Worm (Caenorhabditis elegans) whole organism, mixed stage, embryonic: ENCODE data around the gene T14B4.20.

Experiments
- ceh-43 ChIP-seq: fragments of 200-800 bp; sonication (Bioruptor generic); optimal IDR thresholded peaks from 2 replicates; lab custom pipeline; 2018; ENCODE audit warnings: mild to moderate bottlenecking, missing genetic modification characterization, moderate library complexity, missing compliant biosample characterization
- cnd-1 ChIP-seq: fragments of 200-800 bp; sonication (Bioruptor generic); optimal IDR thresholded peaks from 2 replicates; lab custom pipeline; 2018; ENCODE audit warnings: mild to moderate bottlenecking, missing genetic modification characterization, missing compliant biosample characterization
- lin-13 ChIP-seq: fragments of 150-350 bp; optimal IDR thresholded peaks from 2 replicates; lab custom pipeline; 2014; ENCODE audit warnings: missing biosample characterization, missing genetic modification characterization
- mab-5 ChIP-seq: fragments of 150-350 bp; optimal IDR thresholded peaks from 2 replicates; lab custom pipeline; 2014; ENCODE audit warnings: missing biosample characterization, missing genetic modification characterization
- nhr-12 ChIP-seq: fragments of 150-350 bp; optimal IDR thresholded peaks from 2 replicates; lab custom pipeline; 2014; ENCODE audit warnings: missing biosample characterization, missing genetic modification characterization
- nhr-237 ChIP-seq: fragments of 150-350 bp; optimal IDR thresholded peaks from 2 replicates; lab custom pipeline; 2014; ENCODE audit warnings: missing biosample characterization, missing genetic modification characterization
- nhr-28 ChIP-seq: fragments of 150-350 bp; optimal IDR thresholded peaks from 2 replicates; lab custom pipeline; 2014; ENCODE audit warnings: missing biosample characterization, missing genetic modification characterization
- nhr-76 ChIP-seq: sonication (generic microtip); optimal IDR thresholded peaks from 2 replicates; lab custom pipeline; 2017; ENCODE audit warnings: missing biosample characterization, missing genetic modification characterization
- snpc-4 ChIP-seq: fragments of 150-350 bp; optimal IDR thresholded peaks from 2 replicates; lab custom pipeline; 2014; ENCODE audit warnings: missing biosample characterization, missing genetic modification characterization
- unc-39 ChIP-seq: fragments of 150-350 bp; optimal IDR thresholded peaks from 2 replicates; lab custom pipeline; 2014; ENCODE audit warnings: missing biosample characterization, missing genetic modification characterization
- ztf-11 ChIP-seq: fragments of 150-350 bp; optimal IDR thresholded peaks from 2 replicates; lab custom pipeline; 2014; ENCODE audit warnings: missing biosample characterization, missing genetic modification characterization

DNA sequence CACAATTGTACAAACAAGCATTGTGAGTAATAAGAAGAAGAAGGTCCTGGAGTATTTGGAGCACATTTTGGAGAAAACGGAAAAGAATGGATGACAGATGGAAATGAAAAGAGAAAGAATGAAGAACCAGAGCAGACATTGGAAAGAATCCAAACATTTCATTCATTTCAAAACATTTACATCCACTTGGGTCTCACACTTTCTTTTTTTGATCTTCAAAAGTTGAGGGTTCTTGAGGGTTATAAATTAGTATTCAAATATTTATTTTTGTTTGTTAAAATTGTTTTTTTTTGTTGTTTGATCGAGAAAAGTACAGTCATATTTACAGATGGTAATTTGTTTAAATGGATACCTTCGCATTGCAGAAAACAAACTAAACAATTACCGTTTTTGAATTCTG, 17.0 kb downstream of the T14B4.20 start, which contains the start of gene T14B4.9:
- TF ChIP-seq ceh-43 = no peak
- TF ChIP-seq ztf-11 (tag; lab: Kevin White, UChicago) = no peak
- no peak for TF ChIP-seq nhr-76
- no peak for TF ChIP-seq unc-39 (tag; lab: Kevin White, UChicago)
- no peak for TF ChIP-seq snpc-4 (tag; lab: Kevin White, UChicago)
- TF ChIP-seq cnd-1 (tag; lab: Kevin White, UChicago) = no peak
- TF ChIP-seq nhr-12 (tag; lab: Kevin White, UChicago) = no peak
- TF ChIP-seq nhr-237 = no peak
- TF ChIP-seq mab-5 (tag; lab: Kevin White, UChicago) = no peak
- no peak for TF ChIP-seq nhr-28 (tag; lab: Kevin White, UChicago)
- no peak for TF ChIP-seq lin-13
